Fruit fly (Drosophila melanogaster) whole organism, embryonic: ENCODE results near the gene prt.

Experiments used
- Aef1 ChIP-seq: fragments of 200-800 bp; sonication (Bioruptor generic); IDR thresholded peaks from 3 replicates; pipeline ENCODE4 v1.3.6; 2022; ENCODE audit warnings: missing biosample characterization, missing genetic modification characterization
- Awh ChIP-seq: fragments of 200-800 bp; sonication (Bioruptor generic); IDR thresholded peaks from 2 replicates; pipeline ENCODE4, ENCODE4 v1.3.6; 2022; ENCODE audit warnings: missing biosample characterization, missing genetic modification characterization
- B-H2 ChIP-seq: fragments of 200-800 bp; sonication (Bioruptor generic); optimal IDR thresholded peaks from 2 replicates; lab custom pipeline; 2018; ENCODE audit warnings: missing biosample characterization, mild to moderate bottlenecking, missing genetic modification characterization
- BEAF-32 ChIP-seq: fragments of 200-800 bp; sonication (Bioruptor generic); optimal IDR thresholded peaks from 3 replicates; lab custom pipeline; 2017; ENCODE audit warnings: missing biosample characterization, missing genetic modification characterization, mild to moderate bottlenecking, moderate library complexity, missing genetic modification reagents
- Bgb ChIP-seq: fragments of 200-800 bp; sonication (Bioruptor generic); IDR thresholded peaks from 2 replicates; pipeline ENCODE4 v1.3.6; 2022; ENCODE audit warnings: missing biosample characterization, missing genetic modification characterization; ENCODE audit not compliant: partially characterized antibody
- CG11504 ChIP-seq: fragments of 200-800 bp; sonication (Bioruptor generic); optimal IDR thresholded peaks from 3 replicates; lab custom pipeline; 2019; ENCODE audit warnings: missing biosample characterization, mild to moderate bottlenecking, missing genetic modification characterization, moderate library complexity
- CG11695 ChIP-seq: fragments of 200-800 bp; sonication (Bioruptor generic); IDR thresholded peaks from 3 replicates; pipeline ENCODE4 v1.3.6; 2022; ENCODE audit warnings: missing biosample characterization, missing genetic modification characterization
- CG11696 ChIP-seq: fragments of 200-800 bp; sonication (Bioruptor generic); IDR thresholded peaks from 2 replicates; pipeline ENCODE4 v1.3.6; 2022; ENCODE audit warnings: missing biosample characterization, missing genetic modification characterization
- CG12942 ChIP-seq: fragments of 200-800 bp; sonication (Bioruptor generic); optimal IDR thresholded peaks from 3 replicates; lab custom pipeline; 2016; ENCODE audit warnings: missing biosample characterization, missing genetic modification characterization
- CG13424 ChIP-seq: fragments of 200-800 bp; sonication (Bioruptor generic); optimal IDR thresholded peaks from 2 replicates; lab custom pipeline; 2019; ENCODE audit warnings: missing biosample characterization, mild to moderate bottlenecking, missing genetic modification characterization, moderate library complexity
- CG15269 ChIP-seq: fragments of 200-800 bp; sonication (Bioruptor generic); optimal IDR thresholded peaks from 2 replicates; lab custom pipeline; 2018; ENCODE audit warnings: missing biosample characterization, mild to moderate bottlenecking, missing genetic modification characterization, moderate library complexity
- CG16863 ChIP-seq: fragments of 200-800 bp; sonication (Bioruptor generic); optimal IDR thresholded peaks from 3 replicates; lab custom pipeline; 2016; ENCODE audit warnings: missing biosample characterization, missing genetic modification characterization
- CG17612 ChIP-seq: fragments of 200-800 bp; sonication (Bioruptor generic); IDR thresholded peaks from 2 replicates; pipeline ENCODE4 v1.3.6; 2022; ENCODE audit warnings: missing biosample characterization, missing genetic modification characterization
- CG34224 ChIP-seq: fragments of 200-800 bp; sonication (Bioruptor generic); IDR thresholded peaks from 3 replicates; pipeline ENCODE4 v1.3.6; 2022; ENCODE audit warnings: missing biosample characterization, missing genetic modification characterization; ENCODE audit not compliant: partially characterized antibody
- CG3847 ChIP-seq: fragments of 200-800 bp; sonication (Bioruptor generic); IDR thresholded peaks from 2 replicates; pipeline ENCODE4 v1.3.6; 2022; ENCODE audit warnings: missing biosample characterization, missing genetic modification characterization
- CG8924 ChIP-seq: fragments of 200-800 bp; optimal IDR thresholded peaks from 3 replicates; lab custom pipeline; 2019; ENCODE audit warnings: missing biosample characterization, mild to moderate bottlenecking, missing genetic modification characterization, moderate library complexity
- Doc3 ChIP-seq: fragments of 200-800 bp; sonication (Bioruptor generic); IDR thresholded peaks from 3 replicates; pipeline ENCODE4 v1.3.6; 2022; ENCODE audit warnings: missing biosample characterization, missing genetic modification characterization; ENCODE audit not compliant: partially characterized antibody
- HHEX ChIP-seq: fragments of 200-800 bp; sonication (Bioruptor generic); optimal IDR thresholded peaks from 3 replicates; lab custom pipeline; 2017; ENCODE audit warnings: missing biosample characterization, mild to moderate bottlenecking, missing genetic modification characterization, missing genetic modification reagents
- Lim3 ChIP-seq: fragments of 200-800 bp; sonication (Bioruptor generic); IDR thresholded peaks from 2 replicates; pipeline ENCODE4 v1.3.6; 2022; ENCODE audit warnings: missing biosample characterization, missing genetic modification characterization
- Lpt ChIP-seq: fragments of >200 bp; optimal IDR thresholded peaks from 2 replicates; lab custom pipeline; 2018; ENCODE audit warnings: missing biosample characterization, missing genetic modification characterization
- Nf-YC ChIP-seq: fragments of 200-800 bp; optimal IDR thresholded peaks from 3 replicates; lab custom pipeline; 2019; ENCODE audit warnings: missing biosample characterization, mild to moderate bottlenecking, missing genetic modification characterization, moderate library complexity
- Pdp1 ChIP-seq, 2 experiments: fragments of 200-800 bp; sonication (Bioruptor generic); optimal IDR thresholded peaks; 3 replicates each; lab custom pipeline; 2016; ENCODE audit warnings: missing biosample characterization in 2 of 2, missing genetic modification characterization in 2 of 2, mild to moderate bottlenecking in 1 of 2, moderate library complexity in 1 of 2
- TFAM ChIP-seq: fragments of 200-800 bp; sonication (Bioruptor generic); optimal IDR thresholded peaks from 2 replicates; lab custom pipeline; 2017; ENCODE audit warnings: missing biosample characterization, missing genetic modification characterization, inconsistent platforms
- Xrp1 ChIP-seq: fragments of 200-800 bp; sonication (Bioruptor generic); IDR thresholded peaks from 2 replicates; pipeline ENCODE4 v1.3.6; 2022; ENCODE audit warnings: missing biosample characterization, missing genetic modification characterization
- YL-1 ChIP-seq: fragments of 200-800 bp; sonication (Bioruptor generic); optimal IDR thresholded peaks from 3 replicates; lab custom pipeline; 2017; ENCODE audit warnings: missing biosample characterization, mild to moderate bottlenecking, missing genetic modification characterization
- amos ChIP-seq: fragments of 200-800 bp; sonication (Bioruptor generic); IDR thresholded peaks from 2 replicates; pipeline ENCODE4 v1.3.6; 2022; ENCODE audit warnings: missing biosample characterization, missing genetic modification characterization; ENCODE audit not compliant: partially characterized antibody
- ara ChIP-seq: fragments of 200-800 bp; sonication (Bioruptor generic); IDR thresholded peaks from 2 replicates; pipeline ENCODE4 v1.3.6; 2022; ENCODE audit warnings: missing biosample characterization, missing genetic modification characterization
- ci ChIP-seq: fragments of 200-800 bp; sonication (Bioruptor generic); IDR thresholded peaks from 3 replicates; pipeline ENCODE4 v1.3.6; 2022; ENCODE audit warnings: missing biosample characterization, missing genetic modification characterization
- dm ChIP-seq: fragments of 200-800 bp; sonication (Bioruptor generic); optimal IDR thresholded peaks from 3 replicates; lab custom pipeline; 2016; ENCODE audit warnings: missing biosample characterization, missing genetic modification characterization
- dpn ChIP-seq, 2 experiments: fragments of 200-800 bp; sonication (Bioruptor generic); optimal IDR thresholded peaks; 3 replicates each; lab custom pipeline; 2016; ENCODE audit warnings: missing biosample characterization in 2 of 2, missing genetic modification characterization in 2 of 2
- en ChIP-seq: fragments of 200-800 bp; sonication (Bioruptor generic); optimal IDR thresholded peaks from 2 replicates; lab custom pipeline; 2016; ENCODE audit warnings: missing biosample characterization, missing genetic modification characterization
- eve ChIP-seq, 2 experiments: fragments of >200 bp; optimal IDR thresholded peaks; 2 replicates each; lab custom pipeline; 2017; ENCODE audit warnings: missing biosample characterization in 2 of 2, missing genetic modification characterization in 2 of 2
- exex ChIP-seq: fragments of 200-800 bp; sonication (Bioruptor generic); optimal IDR thresholded peaks from 4 replicates; lab custom pipeline; 2018; ENCODE audit warnings: missing biosample characterization, mild to moderate bottlenecking, missing genetic modification characterization, moderate library complexity
- gem ChIP-seq: fragments of 200-800 bp; sonication (Bioruptor generic); optimal IDR thresholded peaks from 2 replicates; lab custom pipeline; 2019; ENCODE audit warnings: missing biosample characterization, mild to moderate bottlenecking, missing genetic modification characterization, moderate library complexity
- nmo ChIP-seq: fragments of 200-800 bp; sonication (Bioruptor generic); optimal IDR thresholded peaks from 2 replicates; lab custom pipeline; 2018; ENCODE audit warnings: missing biosample characterization, mild to moderate bottlenecking, missing genetic modification characterization, moderate library complexity
- oc ChIP-seq: fragments of 200-800 bp; sonication (Bioruptor generic); optimal IDR thresholded peaks from 2 replicates; lab custom pipeline; 2018; ENCODE audit warnings: missing biosample characterization, mild to moderate bottlenecking, missing genetic modification characterization, moderate library complexity
- pfk ChIP-seq: fragments of 200-800 bp; sonication (Bioruptor generic); optimal IDR thresholded peaks from 2 replicates; lab custom pipeline; 2018; ENCODE audit warnings: missing biosample characterization, mild to moderate bottlenecking, missing genetic modification characterization, moderate library complexity
- pita ChIP-seq: fragments of 200-800 bp; sonication (Bioruptor generic); optimal IDR thresholded peaks from 2 replicates; lab custom pipeline; 2017; ENCODE audit warnings: missing biosample characterization, mild to moderate bottlenecking, missing genetic modification characterization
- scrt ChIP-seq: fragments of 200-800 bp; sonication (Bioruptor generic); optimal IDR thresholded peaks from 2 replicates; lab custom pipeline; 2018; ENCODE audit warnings: missing biosample characterization, mild to moderate bottlenecking, missing genetic modification characterization, moderate library complexity
- trh ChIP-seq: fragments of 200-800 bp; sonication (Bioruptor generic); optimal IDR thresholded peaks from 2 replicates; lab custom pipeline; 2016; ENCODE audit warnings: missing biosample characterization, missing genetic modification characterization
- unc-4 ChIP-seq: fragments of 200-800 bp; sonication (Bioruptor generic); IDR thresholded peaks from 2 replicates; pipeline ENCODE4 v1.3.6; 2022; ENCODE audit warnings: missing biosample characterization, missing genetic modification characterization; ENCODE audit not compliant: partially characterized antibody
- usp ChIP-seq: fragments of >200 bp; optimal IDR thresholded peaks from 2 replicates; lab custom pipeline; 2017; ENCODE audit warnings: missing biosample characterization, missing genetic modification characterization

The prt gene

dm6 chr3R:23729632-23730471, 31.0 kb upstream of the prt start (continued):
- peak; percentile 17 for TF ChIP-seq CG13424 (tag; lab: Kevin White, UChicago)
- TF ChIP-seq TFAM (GFP tag; lab: Kevin White, UChicago) = no peak
- no peak for TF ChIP-seq pita (GFP tag; lab: Kevin White, UChicago)
- TF ChIP-seq Pdp1 (GFP tag; optimal IDR thresholded peaks at IDR 0.05; lab: Kevin White, UChicago) = peak in 1 of 2 experiments; percentile 11
- 0 out of 2 replicates have a peak, but pooled peaks have one; percentile 8 for TF ChIP-seq ara (GFP tag; lab: Robert Waterston, UW)
- TF ChIP-seq BEAF-32 (GFP tag; lab: Kevin White, UChicago) = no peak
- TF ChIP-seq CG8924 = no peak
- no peak for TF ChIP-seq Lim3 (GFP tag; lab: Robert Waterston, UW)
- no peak for TF ChIP-seq dm
- peak; percentile 16; the same call in 1 of the 2 replicates for TF ChIP-seq Xrp1 (GFP tag; lab: Robert Waterston, UW)
- TF ChIP-seq Bgb (GFP tag; lab: Robert Waterston, UW) = peak; percentile 79
- no peak for TF ChIP-seq Doc3
- TF ChIP-seq Awh (GFP tag; lab: Robert Waterston, UW) = no peak
- TF ChIP-seq trh (GFP tag; lab: Kevin White, UChicago) = no peak
- peak; percentile 63; the same call in 2 of the 3 replicates for TF ChIP-seq ci (GFP tag; lab: Robert Waterston, UW)
- peak; percentile 6 for TF ChIP-seq CG11504
- peak; percentile 72; the same call in 1 of the 2 replicates for TF ChIP-seq amos (GFP tag; lab: Robert Waterston, UW)
- TF ChIP-seq oc (tag; lab: Kevin White, UChicago) = no peak
- peak; percentile 38 for TF ChIP-seq Nf-YC (tag; lab: Kevin White, UChicago)
- no peak for TF ChIP-seq nmo (GFP tag; lab: Kevin White, UChicago)
- 0 out of 2 replicates have a peak, but pooled peaks have one; percentile 41 for TF ChIP-seq unc-4 (GFP tag; lab: Robert Waterston, UW)
- TF ChIP-seq gem = no peak
- TF ChIP-seq CG3847 (GFP tag; lab: Robert Waterston, UW) = no peak
- no peak for TF ChIP-seq Lpt
- no peak for TF ChIP-seq CG16863 (GFP tag; lab: Kevin White, UChicago)
- TF ChIP-seq B-H2 = no peak
- peak; percentile 72 for TF ChIP-seq CG34224 (GFP tag; lab: Robert Waterston, UW)
- no peak for TF ChIP-seq dpn (GFP tag; optimal IDR thresholded peaks at IDR 0.05; lab: Kevin White, UChicago)
- no peak for TF ChIP-seq usp
- TF ChIP-seq CG12942 (GFP tag; lab: Kevin White, UChicago) = no peak
- no peak for TF ChIP-seq scrt (GFP tag; lab: Kevin White, UChicago)
- TF ChIP-seq exex (tag; lab: Kevin White, UChicago) = peak; percentile 45
- no peak for TF ChIP-seq Aef1 (GFP tag; lab: Robert Waterston, UW)
- peak; percentile 26 for TF ChIP-seq YL-1 (GFP tag; lab: Kevin White, UChicago)
- TF ChIP-seq en (GFP tag; lab: Kevin White, UChicago) = no peak
- TF ChIP-seq CG11695 (GFP tag; lab: Robert Waterston, UW) = peak; percentile 18; the same call in 1 of the 3 replicates
- TF ChIP-seq eve (GFP tag; optimal IDR thresholded peaks at IDR 0.05; lab: Kevin White, UChicago) = no peak
- peak; percentile 27 for TF ChIP-seq CG15269 (tag; lab: Kevin White, UChicago)
- TF ChIP-seq HHEX (GFP tag; lab: Kevin White, UChicago) = peak; percentile 35
- no peak for TF ChIP-seq CG11696 (GFP tag; lab: Robert Waterston, UW)
- peak; percentile 12 for TF ChIP-seq pfk (GFP tag; lab: Kevin White, UChicago)
- TF ChIP-seq CG17612 (GFP tag; lab: Robert Waterston, UW) = no peak
